Fruit fly (Drosophila melanogaster) whole organism, pupa: ENCODE measurements around the gene Pex10.

Experiments
- CG10348 ChIP-seq: fragments of 200-800 bp; sonication (Bioruptor generic); IDR thresholded peaks from 2 replicates; pipeline ENCODE4 v1.3.6; 2022; ENCODE audit warnings: missing biosample characterization, missing genetic modification characterization
- CG12605 ChIP-seq: fragments of 200-800 bp; sonication (Bioruptor generic); IDR thresholded peaks from 2 replicates; pipeline ENCODE4 v1.3.6; 2022; ENCODE audit warnings: missing biosample characterization, missing genetic modification characterization
- CG17806 ChIP-seq: fragments of 200-800 bp; sonication (Bioruptor generic); optimal IDR thresholded peaks from 2 replicates; lab custom pipeline; 2018; ENCODE audit warnings: missing biosample characterization, mild to moderate bottlenecking, missing genetic modification characterization, moderate library complexity
- CG32121 ChIP-seq: fragments of 200-800 bp; sonication (Bioruptor generic); IDR thresholded peaks from 2 replicates; pipeline ENCODE4 v1.3.6; 2022; ENCODE audit warnings: missing biosample characterization, missing genetic modification characterization
- CG8301 ChIP-seq: fragments of 200-800 bp; sonication (Bioruptor generic); optimal IDR thresholded peaks from 2 replicates; lab custom pipeline; 2018; ENCODE audit warnings: missing biosample characterization, mild to moderate bottlenecking, missing genetic modification characterization
- Pif1A ChIP-seq: fragments of 200-800 bp; sonication (Bioruptor generic); optimal IDR thresholded peaks from 3 replicates; lab custom pipeline; 2016; ENCODE audit warnings: missing biosample characterization, missing genetic modification characterization
- fd96Ca ChIP-seq: fragments of 200-800 bp; sonication (Bioruptor generic); IDR thresholded peaks from 3 replicates; pipeline ENCODE4 v1.3.6; 2022; ENCODE audit warnings: missing biosample characterization, missing genetic modification characterization
- gl ChIP-seq: fragments of 200-800 bp; sonication (Bioruptor generic); optimal IDR thresholded peaks from 2 replicates; lab custom pipeline; 2018; ENCODE audit warnings: missing biosample characterization, mild to moderate bottlenecking, missing genetic modification characterization
- rn ChIP-seq: fragments of 200-800 bp; sonication (Bioruptor generic); IDR thresholded peaks from 2 replicates; pipeline ENCODE4 v1.3.6; 2022; ENCODE audit warnings: missing biosample characterization, missing genetic modification characterization

dm6 chr3L:1565092-1565491 lies 7.1 kb downstream of the Pex10 start, which contains the start of gene CG12003:
- no peak for TF ChIP-seq Pif1A (GFP tag; lab: Kevin White, UChicago)
- TF ChIP-seq CG8301 (tag; lab: Kevin White, UChicago): no peak
- no peak for TF ChIP-seq gl
- TF ChIP-seq fd96Ca (GFP tag; lab: Robert Waterston, UW): no peak
- TF ChIP-seq CG17806 (tag; lab: Kevin White, UChicago): no peak
- TF ChIP-seq CG10348 (GFP tag; lab: Robert Waterston, UW): no peak
- TF ChIP-seq CG12605: no peak
- TF ChIP-seq CG32121 (GFP tag; lab: Robert Waterston, UW): no peak
- no peak for TF ChIP-seq rn (GFP tag; lab: Robert Waterston, UW)
